Worm (Caenorhabditis elegans): Measurements from ENCODE around the gene T10H4.4.
"Not testable (repeated sequence)": the region's sequence is repeated elsewhere in the genome, so short reads cannot be mapped to it uniquely, and the experiment has no call there.

The T10H4.4 gene

DNA sequence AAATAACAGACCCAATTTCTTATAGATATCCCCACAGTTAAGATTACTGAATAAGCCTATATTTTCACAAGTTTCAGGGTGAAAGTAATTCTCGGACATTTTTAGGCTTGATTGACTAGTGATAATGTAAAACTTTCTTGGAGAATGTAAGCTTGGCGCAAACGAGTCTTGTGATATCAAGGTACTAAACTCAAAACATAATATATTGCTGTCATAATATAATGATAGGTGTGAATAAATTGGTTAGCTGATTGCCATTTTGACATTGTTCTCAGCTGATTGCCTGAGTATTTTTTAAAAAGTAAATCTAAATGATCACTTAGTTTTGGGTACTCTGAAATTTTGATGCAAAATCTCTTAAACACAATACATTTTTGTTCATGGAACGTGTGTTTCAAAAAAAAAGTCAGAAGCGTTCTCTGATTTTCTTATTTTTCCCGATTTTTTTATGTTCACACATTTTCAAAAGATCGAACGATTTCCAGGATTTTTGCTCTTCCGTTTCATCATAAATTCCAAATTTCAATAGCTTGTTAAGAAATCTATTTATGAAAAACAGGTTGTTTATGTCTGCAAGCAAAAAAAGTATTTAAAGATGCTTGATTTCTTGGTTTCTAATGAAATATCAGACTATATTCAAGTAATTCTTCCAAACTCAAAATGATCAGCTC, 9.3 kb upstream of the T10H4.4 start, which contains the start of the genes srw-19 and srx-51:
Gene srw-19 (minus strand): TSS at position 101 of the 671 bp plus-strand sequence.
Gene srx-51 (plus strand): TSS at position 621 of the 671 bp plus-strand sequence.
- no peak for TF ChIP-seq him-1 (tag; optimal IDR thresholded peaks at IDR 0.05)
- no peak for TF ChIP-seq W03F9.2 (tag; optimal IDR thresholded peaks at IDR 0.05)
- TF ChIP-seq dao-5 (tag; optimal IDR thresholded peaks at IDR 0.05), result no peak

DNA sequence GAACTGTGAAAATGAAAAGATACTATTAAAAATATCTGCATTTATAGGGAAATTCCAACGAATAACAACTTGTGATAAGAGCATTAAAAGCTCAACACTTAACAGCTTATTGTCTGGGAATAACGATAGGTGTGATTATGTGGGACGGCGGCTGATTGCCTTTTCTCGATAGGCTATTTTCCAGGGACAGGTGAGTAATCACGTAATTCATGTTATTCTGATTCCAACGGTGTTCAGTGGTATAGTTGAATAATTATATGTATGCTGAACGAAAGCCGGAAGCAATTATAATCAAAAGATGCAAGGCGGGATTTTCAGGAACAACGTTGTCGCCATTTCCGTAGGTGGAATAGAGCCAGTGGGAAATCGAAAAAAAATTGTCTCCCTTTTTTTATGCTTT, 4.8 kb upstream of the T10H4.4 start, which contains the start of gene srw-17:
Gene srw-17 (minus strand): TSS at position 101 of the 400 bp plus-strand sequence.
- TF ChIP-seq dao-5 (tag; optimal IDR thresholded peaks at IDR 0.05) (no peak), W03F9.2 (tag; optimal IDR thresholded peaks at IDR 0.05) (no peak), him-1 (tag; optimal IDR thresholded peaks at IDR 0.05) (no peak)

DNA sequence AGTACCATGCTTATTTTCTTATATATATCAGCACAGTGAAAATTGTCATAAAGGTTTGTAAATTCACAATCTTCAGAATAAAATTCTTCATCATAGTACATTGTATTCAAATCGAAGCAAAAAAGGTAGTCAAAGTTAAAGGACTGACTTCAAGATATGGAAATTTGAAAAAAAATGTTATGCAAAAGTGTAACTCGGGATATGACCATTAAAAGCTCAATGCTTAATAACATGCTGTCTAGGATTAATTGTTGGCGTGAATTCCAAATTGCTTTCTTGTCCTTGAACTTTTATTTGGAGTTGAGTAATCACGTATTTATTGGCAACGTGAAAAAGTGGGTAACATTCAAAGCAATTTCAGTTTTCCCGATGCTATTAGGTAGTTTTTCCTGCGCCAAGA, 2.6 kb upstream of the T10H4.4 start, which contains the start of gene srw-16:
Gene srw-16 (minus strand): TSS at position 101 of the 400 bp plus-strand sequence.
- TF ChIP-seq him-1 (tag; optimal IDR thresholded peaks at IDR 0.05) (no peak), dao-5 (tag; optimal IDR thresholded peaks at IDR 0.05) (no peak), W03F9.2 (tag; optimal IDR thresholded peaks at IDR 0.05) (no peak)

DNA sequence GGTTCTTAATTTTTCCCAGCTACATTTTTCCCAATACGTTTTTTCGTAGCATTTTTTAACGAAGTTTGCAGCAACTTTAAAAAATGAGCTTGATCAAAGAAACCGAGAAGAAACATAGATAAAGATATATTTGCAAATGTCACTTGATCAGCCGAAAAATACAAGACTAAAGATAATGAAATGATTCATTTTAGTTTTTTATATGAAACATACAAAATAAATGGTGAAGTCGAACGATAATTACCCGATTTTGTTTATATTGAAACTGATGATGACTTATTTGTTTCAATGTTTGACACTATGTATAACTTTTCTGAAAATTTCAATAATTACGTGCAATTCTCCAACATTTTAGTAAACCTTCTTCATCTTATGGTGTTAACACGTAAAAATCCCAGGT, 3.9 kb downstream of the T10H4.4 start, which contains the start of gene srw-22:
Gene srw-22 (plus strand): TSS at position 301 of the 400 bp plus-strand sequence.
- TF ChIP-seq him-1 (tag; optimal IDR thresholded peaks at IDR 0.05) (no peak), dao-5 (tag; optimal IDR thresholded peaks at IDR 0.05) (no peak), W03F9.2 (tag; optimal IDR thresholded peaks at IDR 0.05) (no peak)

DNA sequence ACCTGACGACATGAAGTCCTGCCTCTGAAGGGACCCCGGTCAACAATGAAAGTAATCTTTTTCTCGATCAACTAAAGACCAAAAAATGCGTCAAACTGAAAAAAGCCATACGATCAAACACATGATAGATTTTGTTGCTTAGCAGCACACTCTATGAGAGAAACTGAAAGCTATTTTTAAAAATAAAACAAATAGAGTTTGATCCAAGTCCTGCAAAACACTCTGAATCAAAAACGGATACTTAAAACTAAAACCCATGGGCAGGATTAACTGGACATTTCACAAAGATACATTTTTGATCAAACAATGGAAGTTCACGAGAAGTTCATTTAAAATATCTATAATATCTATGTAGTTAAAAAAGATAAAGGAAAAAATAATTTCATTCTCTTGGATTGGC, 4.8 kb downstream of the T10H4.4 start, which contains the start of gene T10H4.13:
Gene T10H4.13 (minus strand): TSS at position 101 of the 400 bp plus-strand sequence.
- TF ChIP-seq dao-5 (tag; optimal IDR thresholded peaks at IDR 0.05) (no peak), him-1 (tag; optimal IDR thresholded peaks at IDR 0.05) (no peak), W03F9.2 (tag; optimal IDR thresholded peaks at IDR 0.05) (no peak)

DNA sequence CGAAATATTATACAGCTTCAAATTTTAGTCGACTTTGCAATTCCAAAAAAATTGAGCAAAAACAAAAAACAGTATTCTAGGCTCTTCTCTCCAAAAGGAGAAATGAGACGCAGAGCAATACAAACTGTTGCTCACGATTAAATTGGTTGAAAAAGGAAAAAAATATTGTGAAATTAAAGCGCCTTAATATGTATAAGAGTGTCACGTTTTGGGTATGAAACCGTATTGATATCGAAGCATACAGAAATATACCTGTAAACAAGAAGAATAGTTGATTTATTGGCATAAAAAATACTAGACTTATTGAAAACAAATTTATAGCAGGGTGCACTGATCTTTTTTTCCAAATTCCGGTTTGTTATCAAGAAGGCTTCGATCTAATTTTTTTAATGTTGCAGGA, 6.3 kb downstream of the T10H4.4 start, which contains the start of gene M01B2.13:
Gene M01B2.13 (minus strand): TSS at position 101 of the 400 bp plus-strand sequence.
- no peak for TF ChIP-seq W03F9.2 (tag; optimal IDR thresholded peaks at IDR 0.05)
- TF ChIP-seq him-1 (tag; optimal IDR thresholded peaks at IDR 0.05), result no peak
- no peak for TF ChIP-seq dao-5 (tag; optimal IDR thresholded peaks at IDR 0.05)

DNA sequence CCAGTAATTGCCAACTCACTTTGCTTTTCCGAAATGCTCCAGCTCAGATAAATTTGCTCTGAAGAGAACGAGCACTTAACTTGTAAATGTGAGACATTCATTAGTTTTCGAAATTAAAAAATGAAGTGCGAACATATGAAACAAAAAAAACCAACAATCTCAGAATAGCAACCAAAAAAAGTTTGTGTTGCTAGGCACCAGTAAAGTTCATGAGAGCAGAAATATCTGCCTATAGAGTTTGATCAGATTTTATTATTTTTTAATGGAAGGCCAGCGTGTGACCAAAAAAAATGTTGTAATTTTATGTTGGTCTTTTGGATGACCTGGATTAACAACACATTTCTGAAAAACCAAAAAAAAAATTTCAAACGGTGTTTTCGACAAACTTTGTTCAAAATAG, 8.0 kb downstream of the T10H4.4 start, which contains the start of gene M01B2.12:
Gene M01B2.12 (minus strand): TSS at position 101 of the 400 bp plus-strand sequence.
- TF ChIP-seq dao-5 (tag; optimal IDR thresholded peaks at IDR 0.05), result no peak
- no peak for TF ChIP-seq him-1 (tag; optimal IDR thresholded peaks at IDR 0.05)
- TF ChIP-seq W03F9.2 (tag; optimal IDR thresholded peaks at IDR 0.05), result no peak

DNA sequence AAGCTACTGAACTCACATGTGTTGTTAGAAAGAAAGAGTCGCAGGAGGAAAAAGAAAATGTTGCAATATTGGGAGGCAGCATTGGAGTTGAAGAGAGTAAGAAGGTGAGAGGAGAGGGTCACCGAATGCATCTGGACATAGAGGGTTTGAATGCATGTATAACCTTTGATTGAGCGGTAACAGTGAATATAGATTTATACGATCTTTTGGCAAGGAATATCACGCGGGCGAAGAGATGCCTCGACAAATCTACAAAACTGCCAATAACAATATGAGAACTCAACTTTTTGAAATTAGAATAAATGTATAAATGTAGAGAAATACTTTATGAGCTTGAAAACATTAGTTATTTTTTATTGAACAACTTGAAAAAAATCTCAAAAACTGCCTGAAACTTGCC, 9.8 kb downstream of the T10H4.4 start, which contains the start of gene M01B2.10:
Gene M01B2.10 (minus strand): TSS at position 101 of the 400 bp plus-strand sequence.
- not testable (repeated sequence) for TF ChIP-seq W03F9.2, dao-5, him-1 (tag; optimal IDR thresholded peaks at IDR 0.05)

DNA sequence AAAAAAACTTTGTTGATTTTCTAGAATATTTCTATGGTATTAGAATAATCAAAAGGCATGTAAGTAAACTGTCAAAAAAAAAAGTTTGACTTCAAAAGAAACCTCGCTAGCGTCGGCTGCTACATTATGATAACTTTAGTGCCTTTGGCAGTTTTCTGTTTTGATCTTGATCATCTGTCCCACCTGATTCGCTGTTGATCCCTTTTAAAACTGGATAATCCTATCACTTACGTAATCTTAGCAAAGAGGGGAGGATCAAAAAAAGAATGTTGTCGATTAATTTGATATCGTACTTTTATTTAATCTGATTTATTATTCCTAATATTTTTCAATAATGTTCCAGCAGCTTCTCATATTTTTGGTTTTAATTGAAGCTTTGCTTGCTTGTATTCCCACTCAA, 12.3 kb downstream of the T10H4.4 start, which contains the start of gene M01B2.8:
Gene M01B2.8 (plus strand): TSS at position 301 of the 400 bp plus-strand sequence.
- TF ChIP-seq W03F9.2 (tag; optimal IDR thresholded peaks at IDR 0.05) (no peak), dao-5 (tag; optimal IDR thresholded peaks at IDR 0.05) (no peak), him-1 (tag; optimal IDR thresholded peaks at IDR 0.05) (no peak)

DNA sequence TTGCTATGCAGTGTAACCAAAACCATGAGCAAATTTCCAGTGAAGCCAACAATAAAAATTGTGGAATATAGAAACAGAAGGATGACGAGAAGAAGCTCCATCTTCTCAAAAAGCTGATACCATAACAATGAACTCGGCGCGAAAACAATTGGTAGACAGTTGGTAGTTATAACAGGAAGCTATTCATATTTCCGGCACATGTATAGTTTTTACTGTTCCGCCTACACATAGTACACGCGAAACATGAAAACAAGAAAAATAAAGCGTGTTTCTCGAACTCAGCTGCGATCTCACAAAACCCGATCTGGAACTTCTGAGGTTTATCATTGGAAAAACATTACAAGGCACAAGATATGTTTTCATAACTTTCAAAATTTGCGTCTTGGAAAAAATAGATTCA, 13.1 kb downstream of the T10H4.4 start, which contains the start of gene srsx-37:
Gene srsx-37 (minus strand): TSS at position 101 of the 400 bp plus-strand sequence.
- TF ChIP-seq dao-5 (tag; optimal IDR thresholded peaks at IDR 0.05) (no peak), W03F9.2 (tag; optimal IDR thresholded peaks at IDR 0.05) (no peak), him-1 (tag; optimal IDR thresholded peaks at IDR 0.05) (no peak)

DNA sequence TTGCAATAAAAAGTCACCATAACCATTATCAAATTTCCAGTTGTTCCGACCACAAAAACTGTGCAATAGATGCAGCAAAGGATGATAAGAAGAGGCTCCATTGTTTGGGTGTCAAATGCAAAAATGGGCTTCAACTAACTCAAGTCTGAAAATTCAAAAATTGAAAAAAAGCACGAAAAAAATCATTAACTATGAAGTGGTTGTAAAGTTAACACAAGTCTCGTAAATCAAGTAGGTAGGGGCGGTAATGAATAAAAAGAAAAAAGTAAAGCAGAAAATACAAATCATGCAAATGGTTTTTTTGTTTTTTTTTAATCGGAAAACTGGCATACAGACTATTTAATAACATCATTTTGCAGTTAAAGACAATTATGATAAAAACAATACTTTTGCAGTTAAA, 15.5 kb downstream of the T10H4.4 start, which contains the start of gene srsx-39:
Gene srsx-39 (minus strand): TSS at position 101 of the 400 bp plus-strand sequence.
- TF ChIP-seq dao-5, W03F9.2, him-1 (tag; optimal IDR thresholded peaks at IDR 0.05): not testable (repeated sequence)

DNA sequence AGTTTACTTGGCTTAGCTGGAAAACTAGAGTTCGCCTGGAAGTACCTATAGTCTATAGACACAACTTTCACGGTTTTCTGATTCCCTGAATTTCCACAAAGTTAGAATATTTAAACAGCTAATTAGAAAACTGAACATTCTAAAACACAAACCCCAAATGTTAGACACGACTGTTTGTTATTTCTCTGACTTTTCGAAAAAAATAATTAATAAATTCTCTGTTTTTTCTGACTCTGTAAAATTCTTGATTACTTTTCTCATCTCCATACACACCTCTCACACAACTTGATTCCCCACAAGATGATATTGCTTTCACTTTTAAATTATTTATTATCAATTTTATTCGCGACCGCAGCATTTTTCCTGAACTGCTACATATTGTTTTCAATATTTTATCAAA, 18.6 kb downstream of the T10H4.4 start, which contains the start of gene srbc-75:
Gene srbc-75 (plus strand): TSS at position 301 of the 400 bp plus-strand sequence.
- TF ChIP-seq W03F9.2 (tag; optimal IDR thresholded peaks at IDR 0.05), result no peak
- TF ChIP-seq dao-5 (tag; optimal IDR thresholded peaks at IDR 0.05), result no peak
- TF ChIP-seq him-1 (tag; optimal IDR thresholded peaks at IDR 0.05), result no peak

DNA sequence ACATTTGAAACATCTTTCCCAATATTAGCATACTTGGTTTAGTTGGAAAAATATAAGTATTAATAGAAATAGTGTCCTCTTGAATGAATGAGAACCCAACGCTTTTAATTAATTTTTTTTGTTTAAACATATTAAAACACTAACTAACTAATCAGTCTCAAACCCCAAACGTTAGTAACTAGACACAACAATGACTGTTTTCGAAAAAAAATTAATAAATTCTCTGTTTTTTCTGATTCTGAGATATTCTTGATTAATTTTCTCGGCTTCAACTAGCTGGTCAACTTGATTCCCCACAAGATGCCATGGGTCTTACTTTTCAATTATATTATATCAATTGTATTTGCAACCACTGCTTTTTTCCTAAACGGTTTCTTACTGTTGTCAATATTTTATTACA, 20.1 kb downstream of the T10H4.4 start, which contains the start of gene srbc-76:
Gene srbc-76 (plus strand): TSS at position 301 of the 400 bp plus-strand sequence.
- TF ChIP-seq dao-5 (tag; optimal IDR thresholded peaks at IDR 0.05), result no peak
- TF ChIP-seq him-1 (tag; optimal IDR thresholded peaks at IDR 0.05), result no peak
- no peak for TF ChIP-seq W03F9.2 (tag; optimal IDR thresholded peaks at IDR 0.05)
